Fruit fly (Drosophila melanogaster) whole organism, embryonic: ENCODE data around the gene foxo.

Source experiments
- Ada2b ChIP-seq: fragments of 200-800 bp; sonication (Bioruptor generic); IDR thresholded peaks from 2 replicates; pipeline ENCODE4 v1.3.6; 2022; ENCODE audit warnings: missing biosample characterization, missing genetic modification characterization
- Atf-2 ChIP-seq: fragments of 200-800 bp; sonication (Bioruptor generic); optimal IDR thresholded peaks from 2 replicates; lab custom pipeline; 2016; ENCODE audit warnings: missing biosample characterization, missing genetic modification characterization
- Awh ChIP-seq: fragments of 200-800 bp; sonication (Bioruptor generic); IDR thresholded peaks from 2 replicates; pipeline ENCODE4, ENCODE4 v1.3.6; 2022; ENCODE audit warnings: missing biosample characterization, missing genetic modification characterization
- Bgb ChIP-seq: fragments of 200-800 bp; sonication (Bioruptor generic); IDR thresholded peaks from 2 replicates; pipeline ENCODE4 v1.3.6; 2022; ENCODE audit warnings: missing biosample characterization, missing genetic modification characterization; ENCODE audit not compliant: partially characterized antibody
- CG13287 ChIP-seq: fragments of 200-800 bp; sonication (Bioruptor generic); IDR thresholded peaks from 2 replicates; pipeline ENCODE4 v1.3.6; 2022; ENCODE audit warnings: missing biosample characterization, missing genetic modification characterization; ENCODE audit not compliant: partially characterized antibody
- CG13775 ChIP-seq: fragments of 200-800 bp; sonication (Bioruptor generic); optimal IDR thresholded peaks from 3 replicates; lab custom pipeline; 2017; ENCODE audit warnings: missing biosample characterization, mild to moderate bottlenecking, missing genetic modification characterization
- CG14441 ChIP-seq: fragments of 200-800 bp; sonication (Bioruptor generic); IDR thresholded peaks from 2 replicates; pipeline ENCODE4 v1.3.6; 2022; ENCODE audit warnings: missing biosample characterization, missing genetic modification characterization
- CG14667 ChIP-seq: fragments of 200-800 bp; sonication (Bioruptor generic); IDR thresholded peaks from 2 replicates; pipeline ENCODE4 v1.3.6; 2022; ENCODE audit warnings: missing biosample characterization, missing genetic modification characterization
- CG17568 ChIP-seq: fragments of 200-800 bp; sonication (Bioruptor generic); optimal IDR thresholded peaks from 2 replicates; lab custom pipeline; 2018; ENCODE audit warnings: missing biosample characterization, mild to moderate bottlenecking, missing genetic modification characterization, moderate library complexity
- CG17802 ChIP-seq: fragments of 200-800 bp; sonication (Bioruptor generic); optimal IDR thresholded peaks from 2 replicates; lab custom pipeline; 2018; ENCODE audit warnings: missing biosample characterization, mild to moderate bottlenecking, missing genetic modification characterization, moderate library complexity
- CG1792 ChIP-seq: fragments of 200-800 bp; sonication (Bioruptor generic); optimal IDR thresholded peaks from 2 replicates; lab custom pipeline; 2016; ENCODE audit warnings: missing biosample characterization, missing genetic modification characterization
- CG2199 ChIP-seq: fragments of 200-800 bp; sonication (Bioruptor generic); IDR thresholded peaks from 3 replicates; pipeline ENCODE4 v1.3.6; 2022; ENCODE audit warnings: missing biosample characterization, missing genetic modification characterization
- CG30020 ChIP-seq: fragments of 200-800 bp; optimal IDR thresholded peaks from 2 replicates; lab custom pipeline; 2019; ENCODE audit warnings: missing biosample characterization, mild to moderate bottlenecking, missing genetic modification characterization, moderate library complexity
- CG32532 ChIP-seq: fragments of 200-800 bp; sonication (Bioruptor generic); IDR thresholded peaks from 2 replicates; pipeline ENCODE4 v1.3.6; 2022; ENCODE audit warnings: missing biosample characterization, missing genetic modification characterization
- CG3281 ChIP-seq: fragments of 200-800 bp; sonication (Bioruptor generic); optimal IDR thresholded peaks from 3 replicates; lab custom pipeline; 2017; ENCODE audit warnings: missing biosample characterization, mild to moderate bottlenecking, missing genetic modification characterization
- CG3847 ChIP-seq: fragments of 200-800 bp; sonication (Bioruptor generic); IDR thresholded peaks from 2 replicates; pipeline ENCODE4 v1.3.6; 2022; ENCODE audit warnings: missing biosample characterization, missing genetic modification characterization
- CG8290 ChIP-seq, 3 experiments: fragments of 200-800 bp; sonication (Bioruptor generic); optimal IDR thresholded peaks; 2 replicates each; lab custom pipeline; 2016 to 2019; ENCODE audit warnings: missing biosample characterization in 3 of 3, missing genetic modification characterization in 3 of 3, mild to moderate bottlenecking in 2 of 3, moderate library complexity in 1 of 3
- CoRest ChIP-seq: fragments of 200-800 bp; sonication (Bioruptor generic); optimal IDR thresholded peaks from 3 replicates; lab custom pipeline; 2018; ENCODE audit warnings: missing biosample characterization, mild to moderate bottlenecking, missing genetic modification characterization, moderate library complexity
- Dad ChIP-seq: fragments of 200-800 bp; sonication (Bioruptor generic); optimal IDR thresholded peaks from 3 replicates; lab custom pipeline; 2016; ENCODE audit warnings: missing biosample characterization, missing genetic modification characterization
- Drgx ChIP-seq: fragments of 200-800 bp; sonication (Bioruptor generic); IDR thresholded peaks from 2 replicates; pipeline ENCODE4 v1.3.6; 2022; ENCODE audit warnings: missing biosample characterization, missing genetic modification characterization
- E2f2 ChIP-seq: fragments of 200-800 bp; sonication (Bioruptor generic); IDR thresholded peaks from 2 replicates; pipeline ENCODE4 v1.3.6; 2022; ENCODE audit warnings: missing biosample characterization, missing genetic modification characterization
- Elba2 ChIP-seq: fragments of 200-800 bp; sonication (Bioruptor generic); optimal IDR thresholded peaks from 3 replicates; lab custom pipeline; 2016; ENCODE audit warnings: missing biosample characterization, missing genetic modification characterization
- Hmx ChIP-seq: fragments of 200-800 bp; sonication (Bioruptor generic); optimal IDR thresholded peaks from 2 replicates; lab custom pipeline; 2016; ENCODE audit warnings: missing biosample characterization, missing genetic modification characterization
- MTF-1 ChIP-seq: fragments of 200-800 bp; sonication (Bioruptor generic); optimal IDR thresholded peaks from 2 replicates; lab custom pipeline; 2018; ENCODE audit warnings: missing biosample characterization, mild to moderate bottlenecking, missing genetic modification characterization, borderline replicate concordance
- Meics ChIP-seq: fragments of 200-800 bp; sonication (Bioruptor generic); optimal IDR thresholded peaks from 2 replicates; lab custom pipeline; 2017; ENCODE audit warnings: missing biosample characterization, mild to moderate bottlenecking, missing genetic modification characterization
- Nf-YB ChIP-seq: fragments of 200-800 bp; sonication (Bioruptor generic); optimal IDR thresholded peaks from 3 replicates; lab custom pipeline; 2019; ENCODE audit warnings: missing biosample characterization, mild to moderate bottlenecking, missing genetic modification characterization, moderate library complexity
- Oli ChIP-seq: fragments of 200-800 bp; sonication (Bioruptor generic); optimal IDR thresholded peaks from 2 replicates; lab custom pipeline; 2018; ENCODE audit warnings: missing biosample characterization, mild to moderate bottlenecking, missing genetic modification characterization, moderate library complexity
- Optix ChIP-seq: fragments of 200-800 bp; sonication (Bioruptor generic); IDR thresholded peaks from 3 replicates; pipeline ENCODE4 v1.3.6; 2022; ENCODE audit warnings: missing biosample characterization, missing genetic modification characterization
- PHDP ChIP-seq: fragments of 200-800 bp; sonication (Bioruptor generic); optimal IDR thresholded peaks from 3 replicates; lab custom pipeline; 2018; ENCODE audit warnings: missing biosample characterization, mild to moderate bottlenecking, missing genetic modification characterization, moderate library complexity
- Rfx ChIP-seq: fragments of 200-800 bp; sonication (Bioruptor generic); IDR thresholded peaks from 2 replicates; pipeline ENCODE4 v1.3.6; 2022; ENCODE audit warnings: missing biosample characterization, missing genetic modification characterization
- Trl ChIP-seq, 3 experiments: fragments of >200 bp in 2 of 3; fragments of 200-800 bp in 1 of 3; sonication (Bioruptor generic) in 1 of 3; optimal IDR thresholded peaks; 2 replicates in 1 of 3; 3 replicates in 2 of 3; lab custom pipeline; 2016 to 2017; ENCODE audit warnings: missing biosample characterization in 1 of 3, missing genetic modification characterization in 1 of 3
- abd-A ChIP-seq: fragments of 200-800 bp; sonication (Bioruptor generic); optimal IDR thresholded peaks from 3 replicates; lab custom pipeline; 2019; ENCODE audit warnings: missing biosample characterization, mild to moderate bottlenecking, missing genetic modification characterization, moderate library complexity
- bcd ChIP-seq: fragments of 200-800 bp; sonication (Bioruptor generic); optimal IDR thresholded peaks from 2 replicates; lab custom pipeline; 2017; ENCODE audit warnings: missing biosample characterization, mild to moderate bottlenecking, missing genetic modification characterization
- bigmax ChIP-seq: fragments of 200-800 bp; sonication (Bioruptor generic); optimal IDR thresholded peaks from 2 replicates; lab custom pipeline; 2018; ENCODE audit warnings: missing biosample characterization, mild to moderate bottlenecking, missing genetic modification characterization
- ci ChIP-seq: fragments of 200-800 bp; sonication (Bioruptor generic); IDR thresholded peaks from 3 replicates; pipeline ENCODE4 v1.3.6; 2022; ENCODE audit warnings: missing biosample characterization, missing genetic modification characterization
- fd64A ChIP-seq: fragments of 200-800 bp; sonication (Bioruptor generic); optimal IDR thresholded peaks from 3 replicates; lab custom pipeline; 2018; ENCODE audit warnings: missing biosample characterization, mild to moderate bottlenecking, missing genetic modification characterization
- gem ChIP-seq: fragments of 200-800 bp; sonication (Bioruptor generic); optimal IDR thresholded peaks from 2 replicates; lab custom pipeline; 2019; ENCODE audit warnings: missing biosample characterization, mild to moderate bottlenecking, missing genetic modification characterization, moderate library complexity
- lab ChIP-seq: fragments of 200-800 bp; sonication (Bioruptor generic); optimal IDR thresholded peaks from 3 replicates; lab custom pipeline; 2017; ENCODE audit warnings: missing biosample characterization, missing genetic modification characterization, mild to moderate bottlenecking, moderate library complexity, missing genetic modification reagents
- lmd ChIP-seq: fragments of 200-800 bp; sonication (Bioruptor generic); IDR thresholded peaks from 2 replicates; pipeline ENCODE4 v1.3.6; 2022; ENCODE audit warnings: missing biosample characterization, missing genetic modification characterization
- otp ChIP-seq: fragments of 200-800 bp; sonication (Bioruptor generic); IDR thresholded peaks from 3 replicates; pipeline ENCODE4, ENCODE4 v1.3.6; 2022; ENCODE audit warnings: missing biosample characterization, missing genetic modification characterization
- scrt ChIP-seq: fragments of 200-800 bp; sonication (Bioruptor generic); optimal IDR thresholded peaks from 2 replicates; lab custom pipeline; 2018; ENCODE audit warnings: missing biosample characterization, mild to moderate bottlenecking, missing genetic modification characterization, moderate library complexity
- slbo ChIP-seq: fragments of 200-800 bp; sonication (Bioruptor generic); IDR thresholded peaks from 2 replicates; pipeline ENCODE4 v1.3.6; 2022; ENCODE audit warnings: missing biosample characterization, missing genetic modification characterization
- slp2 ChIP-seq: fragments of 200-800 bp; sonication (Bioruptor generic); optimal IDR thresholded peaks from 2 replicates; lab custom pipeline; 2016; ENCODE audit warnings: missing biosample characterization, missing genetic modification characterization
- sna ChIP-seq: fragments of 200-800 bp; sonication (Bioruptor generic); IDR thresholded peaks from 2 replicates; pipeline ENCODE4 v1.3.6; 2022; ENCODE audit warnings: missing biosample characterization, missing genetic modification characterization; ENCODE audit not compliant: partially characterized antibody
- sob ChIP-seq: fragments of 200-800 bp; sonication (Bioruptor generic); IDR thresholded peaks from 2 replicates; pipeline ENCODE4 v1.3.6; 2022; ENCODE audit warnings: missing biosample characterization, missing genetic modification characterization
- sqz ChIP-seq: fragments of 200-800 bp; sonication (Bioruptor generic); optimal IDR thresholded peaks from 3 replicates; lab custom pipeline; 2018; ENCODE audit warnings: missing biosample characterization, mild to moderate bottlenecking, missing genetic modification characterization

The foxo gene

dm6 chr3R:14096792-14097191 is 40.0 kb downstream of the foxo start, which contains the start of gene CCHa1 (continued):
- TF ChIP-seq CG3847 (no peak), sna (GFP tag; lab: Robert Waterston, UW) (no peak), Nf-YB (GFP tag; lab: Kevin White, UChicago) (peak; percentile 51), abd-A (tag; lab: Kevin White, UChicago) (no peak), fd64A (GFP tag; lab: Kevin White, UChicago) (no peak), scrt (peak; percentile 91), CG30020 (no peak), Oli (tag; lab: Kevin White, UChicago) (no peak), bcd (GFP tag; lab: Kevin White, UChicago) (no peak), CG8290 (GFP tag; optimal IDR thresholded peaks at IDR 0.05; lab: Kevin White, UChicago) (no peak), CG8290 (tag; optimal IDR thresholded peaks at IDR 0.05; lab: Kevin White, UChicago) (no peak), CG17802 (tag; lab: Kevin White, UChicago) (no peak), Hmx (no peak), CG17568 (no peak)

dm6 chr3R:14097980-14098379 is 41.2 kb downstream of the foxo start, which contains the start of gene CG9920:
CG9920 (minus strand) TSS chr3R:14098080.
- no peak for TF ChIP-seq CG13775

- TF ChIP-seq lab (GFP tag; lab: Kevin White, UChicago) (peak; percentile 29), Awh (GFP tag; lab: Robert Waterston, UW) (no peak), sob (GFP tag; lab: Robert Waterston, UW) (0 out of 2 replicates have a peak, but pooled peaks have one; percentile 20), Optix (GFP tag; lab: Robert Waterston, UW) (peak; percentile 32; the same call in 1 of the 3 replicates), gem (tag; lab: Kevin White, UChicago) (peak; percentile 52), CG13287 (GFP tag; lab: Robert Waterston, UW) (0 out of 2 replicates have a peak, but pooled peaks have one; percentile 8), slbo (GFP tag; lab: Robert Waterston, UW) (peak; percentile 24; the same call in 1 of the 2 replicates), otp (GFP tag; lab: Robert Waterston, UW) (0 out of 3 replicates have a peak, but pooled peaks have one; percentile 30), slp2 (GFP tag; lab: Kevin White, UChicago) (peak; percentile 9), E2f2 (GFP tag; lab: Robert Waterston, UW) (peak; percentile 20; the same call in 1 of the 2 replicates), CG32532 (GFP tag; lab: Robert Waterston, UW) (peak; percentile 54), Rfx (GFP tag; lab: Robert Waterston, UW) (peak; percentile 42), Dad (GFP tag; lab: Kevin White, UChicago) (no peak), CG14441 (0 out of 2 replicates have a peak, but pooled peaks have one; percentile 23), CG3281 (GFP tag; lab: Kevin White, UChicago) (peak; percentile 23), CoRest (tag; lab: Kevin White, UChicago) (peak; percentile 32), Ada2b (GFP tag; lab: Robert Waterston, UW) (peak; percentile 20; the same call in 1 of the 2 replicates), MTF-1 (GFP tag; lab: Kevin White, UChicago) (peak; percentile 21), Elba2 (GFP tag; lab: Kevin White, UChicago) (no peak), Drgx (peak; percentile 32; the same call in 1 of the 2 replicates), lmd (peak; percentile 31; the same call in 1 of the 2 replicates), ci (GFP tag; lab: Robert Waterston, UW) (peak; percentile 60; the same call in 2 of the 3 replicates), CG1792 (GFP tag; lab: Kevin White, UChicago) (no peak), PHDP (tag; lab: Kevin White, UChicago) (peak; percentile 8), Trl (optimal IDR thresholded peaks at IDR 0.05; lab: Kevin White, UChicago) (peak in 1 of 2 experiments; percentile 25), Trl (GFP tag; optimal IDR thresholded peaks at IDR 0.05; lab: Kevin White, UChicago) (no peak), CG2199 (GFP tag; lab: Robert Waterston, UW) (0 out of 3 replicates have a peak, but pooled peaks have one; percentile 64), Atf-2 (peak; percentile 10), bigmax (GFP tag; lab: Kevin White, UChicago) (no peak), CG14667 (GFP tag; lab: Robert Waterston, UW) (no peak), Meics (GFP tag; lab: Kevin White, UChicago) (no peak), sqz (GFP tag; lab: Kevin White, UChicago) (no peak), Bgb (GFP tag; lab: Robert Waterston, UW) (no peak)
Measured at dm6 chr3R:14098527-14099109, 41.9 kb downstream of the foxo start.
